Worm (Caenorhabditis elegans): ENCODE data around the gene T26E4.4.

- no peak for TF ChIP-seq nhr-43 (tag; optimal IDR thresholded peaks at IDR 0.05; ENCODE audit: poor library complexity, severe bottlenecking)
- TF ChIP-seq ztf-11 (tag; optimal IDR thresholded peaks at IDR 0.05), result no peak
- no peak for TF ChIP-seq elt-1 (tag; optimal IDR thresholded peaks at IDR 0.05)
- no peak for TF ChIP-seq lin-15B (tag; optimal IDR thresholded peaks at IDR 0.05)
- no peak for TF ChIP-seq mml-1 (tag; optimal IDR thresholded peaks at IDR 0.05)
- TF ChIP-seq aly-2 (tag; optimal IDR thresholded peaks at IDR 0.05), result no peak
- no peak for TF ChIP-seq nhr-77 (tag; optimal IDR thresholded peaks at IDR 0.05)
- TF ChIP-seq fkh-10 (GFP tag; optimal IDR thresholded peaks at IDR 0.05), result no peak
- TF ChIP-seq elt-3 (tag; optimal IDR thresholded peaks at IDR 0.05), result no peak
- TF ChIP-seq unc-39 (tag; optimal IDR thresholded peaks at IDR 0.05), result no peak
- TF ChIP-seq egl-27 (tag; optimal IDR thresholded peaks at IDR 0.05), result no peak
- TF ChIP-seq ama-1 (optimal IDR thresholded peaks at IDR 0.05), result no peak
- no peak for TF ChIP-seq nhr-237 (tag; optimal IDR thresholded peaks at IDR 0.05)
- no peak for TF ChIP-seq lin-39 (tag; optimal IDR thresholded peaks at IDR 0.05)
Observed at ce11 chrV:15798108-15798507, 5.8 kb upstream of the T26E4.4 start, which contains the start of gene T26E4.10.

Measured in whole organism, L3 larva.